Fruit fly (Drosophila melanogaster): ENCODE measurements around the gene Nnk.

The Nnk gene

DNA sequence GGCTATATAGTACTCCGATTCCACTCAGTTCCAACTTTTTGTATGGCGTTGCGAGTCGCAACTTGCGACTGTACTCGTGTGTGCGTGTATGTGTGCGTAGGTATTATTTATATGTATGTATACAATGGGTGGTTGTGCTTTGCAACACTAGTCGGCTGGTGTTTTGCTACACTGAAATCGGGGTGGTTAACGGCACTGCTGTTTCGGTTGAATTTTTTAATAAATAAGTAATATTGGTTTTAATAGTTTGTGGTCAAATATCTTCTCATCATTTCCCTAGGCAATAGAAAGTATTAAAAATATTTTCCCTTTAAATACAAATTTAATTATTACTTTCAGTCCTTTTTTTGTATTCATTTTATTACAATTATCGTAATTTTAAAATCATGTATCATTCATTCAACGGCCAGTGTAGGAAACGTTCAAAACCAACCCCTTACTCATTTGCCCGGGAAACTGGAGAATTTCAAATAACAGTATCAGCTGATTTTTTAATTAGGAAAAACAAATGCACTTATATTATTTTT is 6.8 kb downstream of the Nnk start, which contains the start of gene CG7379:
Gene CG7379, minus strand, starts transcription at position 94 of the 527 bp plus-strand sequence.
- TF ChIP-seq MTF-1 (GFP tag; optimal IDR thresholded peaks at IDR 0.05; ENCODE audit: borderline replicate concordance) (peak; percentile 23), CG4282 (GFP tag; optimal IDR thresholded peaks at IDR 0.05) (peak; percentile 70), shn (GFP tag; optimal IDR thresholded peaks at IDR 0.05) (peak; percentile 85), ERR (GFP tag; optimal IDR thresholded peaks at IDR 0.05) (peak; percentile 76), HLH54F (GFP tag; optimal IDR thresholded peaks at IDR 0.05) (peak; percentile 94), CG15601 (tag; optimal IDR thresholded peaks at IDR 0.05) (peak; percentile 70), CG3163 (GFP tag; optimal IDR thresholded peaks at IDR 0.05) (peak; percentile 62), dmrt11E (tag; optimal IDR thresholded peaks at IDR 0.05) (peak; percentile 66), Ets97D (GFP tag; optimal IDR thresholded peaks at IDR 0.05) (peak; percentile 87), CG14441 (GFP tag; IDR thresholded peaks at IDR 0.05) (peak; percentile 64), Jarid2 (GFP tag; optimal IDR thresholded peaks at IDR 0.05) (no peak), repo (GFP tag; optimal IDR thresholded peaks at IDR 0.05) (peak; percentile 47), Optix (GFP tag; IDR thresholded peaks at IDR 0.05) (peak; percentile 20; the same call in 1 of the 3 replicates), CG13624 (GFP tag; optimal IDR thresholded peaks at IDR 0.05) (peak; percentile 87), CG8924 (tag; optimal IDR thresholded peaks at IDR 0.05) (peak; percentile 78), ranshi (GFP tag; IDR thresholded peaks at IDR 0.05) (peak; percentile 79; the same call in 1 of the 2 replicates), CG33213 (GFP tag; optimal IDR thresholded peaks at IDR 0.05) (peak; percentile 72), CG42726 (GFP tag; IDR thresholded peaks at IDR 0.05; ENCODE audit: partially characterized antibody) (no peak), H2.0 (GFP tag; IDR thresholded peaks at IDR 0.05) (peak; percentile 76), CG3847 (GFP tag; IDR thresholded peaks at IDR 0.05) (peak; percentile 95), fd64A (GFP tag; optimal IDR thresholded peaks at IDR 0.05) (no peak), Vsx1 (GFP tag; optimal IDR thresholded peaks at IDR 0.05) (peak; percentile 59), CG15514 (GFP tag; optimal IDR thresholded peaks at IDR 0.05) (peak; percentile 85), Taf1 (GFP tag; IDR thresholded peaks at IDR 0.05) (peak; percentile 72), Ssrp (tag; optimal IDR thresholded peaks at IDR 0.05) (peak; percentile 60), rib (GFP tag; IDR thresholded peaks at IDR 0.05) (peak; percentile 78), CG15269 (tag; optimal IDR thresholded peaks at IDR 0.05) (peak; percentile 66), NK7.1 (GFP tag; optimal IDR thresholded peaks at IDR 0.05) (peak; percentile 30), Ada2b (GFP tag; IDR thresholded peaks at IDR 0.05) (peak; percentile 38), slbo (GFP tag; IDR thresholded peaks at IDR 0.05) (peak; percentile 96), Hey (tag; optimal IDR thresholded peaks at IDR 0.05) (peak; percentile 29), Dp (GFP tag; optimal IDR thresholded peaks at IDR 0.05) (peak; percentile 86), ara (GFP tag; IDR thresholded peaks at IDR 0.05) (peak; percentile 71; the same call in 1 of the 2 replicates), sob (GFP tag; IDR thresholded peaks at IDR 0.05) (peak; percentile 97), pb (GFP tag; optimal IDR thresholded peaks at IDR 0.05) (peak; percentile 58), CG31388 (GFP tag; optimal IDR thresholded peaks at IDR 0.05) (peak; percentile 75), Antp (GFP tag; optimal IDR thresholded peaks at IDR 0.05) (peak; percentile 81), CG3065 (GFP tag; optimal IDR thresholded peaks at IDR 0.05) (peak; percentile 58), B-H2 (GFP tag; optimal IDR thresholded peaks at IDR 0.05) (peak; percentile 94), jumu (GFP tag; optimal IDR thresholded peaks at IDR 0.05) (peak; percentile 80), Gsc (GFP tag; IDR thresholded peaks at IDR 0.05) (no peak), inv (GFP tag; IDR thresholded peaks at IDR 0.05; ENCODE audit: partially characterized antibody) (no peak), CG6683 (GFP tag; optimal IDR thresholded peaks at IDR 0.05) (peak; percentile 70), pros (GFP tag; optimal IDR thresholded peaks at IDR 0.05) (no peak), Ets65A (GFP tag) (peak; percentile 99), CG5180 (GFP tag; optimal IDR thresholded peaks at IDR 0.05) (peak; percentile 68), sima (GFP tag; optimal IDR thresholded peaks at IDR 0.05) (no peak), CG4404 (GFP tag; IDR thresholded peaks at IDR 0.05) (peak; percentile 84), psq (GFP tag; optimal IDR thresholded peaks at IDR 0.05) (peak; percentile 63), CG34422 (GFP tag; IDR thresholded peaks at IDR 0.05) (peak; percentile 78; the same call in 1 of the 3 replicates), tgo (GFP tag; IDR thresholded peaks at IDR 0.05) (peak; percentile 78)
